Worm (Caenorhabditis elegans) whole organism, L1 larva: Measurements from ENCODE around the gene F15B9.11.

Source experiments
- C04F5.9 ChIP-seq: sonication (generic microtip); optimal IDR thresholded peaks from 2 replicates; lab custom pipeline; 2016; ENCODE audit warnings: missing genetic modification characterization, missing compliant biosample characterization
- aly-2 ChIP-seq: fragments of 150-350 bp; optimal IDR thresholded peaks from 2 replicates; lab custom pipeline; 2014; ENCODE audit warnings: missing biosample characterization, missing genetic modification characterization
- ama-1 ChIP-seq: fragments of 150-350 bp; optimal IDR thresholded peaks from 2 replicates; lab custom pipeline; 2014
- blmp-1 ChIP-seq: fragments of 150-350 bp; optimal IDR thresholded peaks from 2 replicates; lab custom pipeline; 2014; ENCODE audit warnings: missing biosample characterization, missing genetic modification characterization
- ceh-8 ChIP-seq: fragments of 200-800 bp; sonication (Bioruptor generic); optimal IDR thresholded peaks from 2 replicates; lab custom pipeline; 2018; ENCODE audit warnings: mild to moderate bottlenecking, missing genetic modification characterization, moderate library complexity, missing compliant biosample characterization
- ces-1 ChIP-seq: fragments of 150-350 bp; optimal IDR thresholded peaks from 2 replicates; lab custom pipeline; 2014; ENCODE audit warnings: missing biosample characterization, missing genetic modification reagents, missing genetic modification characterization
- dsc-1 ChIP-seq: sonication (generic microtip); optimal IDR thresholded peaks from 2 replicates; lab custom pipeline; 2016; ENCODE audit warnings: mild to moderate bottlenecking, missing genetic modification characterization, missing compliant biosample characterization
- efl-1 ChIP-seq, 4 experiments: fragments of 150-350 bp; optimal IDR thresholded peaks in 3 of 4; peaks in 1 of 4; 1 replicate in 1 of 4; 2 replicates in 3 of 4; lab custom pipeline; 2014; ENCODE audit warnings: missing biosample characterization in 2 of 4, missing genetic modification characterization in 2 of 4, missing genetic modification reagents in 2 of 4
- efl-3 ChIP-seq: fragments of 200-800 bp; sonication (Bioruptor generic); optimal IDR thresholded peaks from 2 replicates; lab custom pipeline; 2018; ENCODE audit warnings: mild to moderate bottlenecking, missing genetic modification characterization, missing compliant biosample characterization
- egl-13 ChIP-seq: sonication (generic microtip); optimal IDR thresholded peaks from 2 replicates; lab custom pipeline; 2016; ENCODE audit warnings: missing genotype, missing genetic modification reagents, missing genetic modification characterization, missing compliant biosample characterization
- elt-3 ChIP-seq, 6 experiments: fragments of 150-350 bp in 1 of 6; sonication (generic microtip); optimal IDR thresholded peaks; 2 replicates each; lab custom pipeline; 2017 to 2018; ENCODE audit warnings: missing biosample characterization in 6 of 6, missing genetic modification characterization in 6 of 6, inconsistent platforms in 1 of 6
- ets-5 ChIP-seq: fragments of 200-800 bp; sonication (Bioruptor generic); IDR thresholded peaks from 2 replicates; pipeline ENCODE4 v1.3.6; 2022; ENCODE audit warnings: missing genetic modification characterization, missing compliant biosample characterization
- fkh-4 ChIP-seq: sonication (generic microtip); optimal IDR thresholded peaks from 2 replicates; lab custom pipeline; 2016; ENCODE audit warnings: missing compliant biosample characterization, missing genetic modification characterization, borderline replicate concordance
- fkh-8 ChIP-seq: sonication (generic microtip); optimal IDR thresholded peaks from 2 replicates; lab custom pipeline; 2016; ENCODE audit warnings: mild to moderate bottlenecking, missing genetic modification characterization, missing compliant biosample characterization
- hlh-17 ChIP-seq: fragments of 200-800 bp; sonication (Bioruptor generic); optimal IDR thresholded peaks from 2 replicates; lab custom pipeline; 2018; ENCODE audit warnings: missing genetic modification characterization, mild to moderate bottlenecking, missing compliant biosample characterization, moderate library complexity, borderline replicate concordance
- hlh-4 ChIP-seq: sonication (generic microtip); optimal IDR thresholded peaks from 2 replicates; lab custom pipeline; 2016; ENCODE audit warnings: mild to moderate bottlenecking, missing genetic modification characterization, missing compliant biosample characterization
- lin-13 ChIP-seq: fragments of 150-350 bp; optimal IDR thresholded peaks from 2 replicates; lab custom pipeline; 2014; ENCODE audit warnings: missing biosample characterization, missing genetic modification reagents, missing genetic modification characterization
- lin-15B ChIP-seq: fragments of 150-350 bp; sonication (generic microtip); optimal IDR thresholded peaks from 3 replicates; lab custom pipeline; 2014; ENCODE audit warnings: missing biosample characterization, missing genetic modification characterization
- lir-3 ChIP-seq: sonication (generic microtip); optimal IDR thresholded peaks from 2 replicates; lab custom pipeline; 2016; ENCODE audit warnings: mild to moderate bottlenecking, missing genetic modification characterization, moderate library complexity, missing compliant biosample characterization; ENCODE audit not compliant: poor library complexity
- lsy-2 ChIP-seq, 2 experiments: fragments of 150-350 bp; optimal IDR thresholded peaks; 2 replicates each; lab custom pipeline; 2014; ENCODE audit warnings: missing biosample characterization in 2 of 2, missing genetic modification characterization in 2 of 2
- mdl-1 ChIP-seq, 2 experiments: fragments of 150-350 bp; optimal IDR thresholded peaks; 2 replicates each; lab custom pipeline; 2014 to 2017; ENCODE audit warnings: missing biosample characterization in 2 of 2, missing genetic modification characterization in 2 of 2, inconsistent platforms in 1 of 2
- mef-2 ChIP-seq: fragments of 150-350 bp; optimal IDR thresholded peaks from 2 replicates; lab custom pipeline; 2014; ENCODE audit warnings: missing biosample characterization, missing genetic modification characterization
- mep-1 ChIP-seq: fragments of 150-350 bp; optimal IDR thresholded peaks from 2 replicates; lab custom pipeline; 2014; ENCODE audit warnings: missing biosample characterization, missing genetic modification characterization
- nhr-20 ChIP-seq: sonication (generic microtip); optimal IDR thresholded peaks from 2 replicates; lab custom pipeline; 2016; ENCODE audit warnings: mild to moderate bottlenecking, missing genetic modification characterization, missing compliant biosample characterization
- nhr-71 ChIP-seq: sonication (generic microtip); optimal IDR thresholded peaks from 2 replicates; lab custom pipeline; 2016; ENCODE audit warnings: mild to moderate bottlenecking, missing genetic modification characterization, moderate library complexity, missing compliant biosample characterization
- nhr-76 ChIP-seq: sonication (generic microtip); optimal IDR thresholded peaks from 2 replicates; lab custom pipeline; 2017; ENCODE audit warnings: missing biosample characterization, missing genetic modification characterization
- nhr-85 ChIP-seq: sonication (generic microtip); peaks from one replicate; lab custom pipeline; 2016; ENCODE audit warnings: missing genetic modification characterization, inconsistent platforms, missing compliant biosample characterization
- nhr-90 ChIP-seq: sonication (generic microtip); optimal IDR thresholded peaks from 2 replicates; lab custom pipeline; 2016; ENCODE audit warnings: mild to moderate bottlenecking, missing genetic modification characterization, missing compliant biosample characterization; ENCODE audit not compliant: poor library complexity
- pqm-1 ChIP-seq: sonication (generic microtip); optimal IDR thresholded peaks from 3 replicates; lab custom pipeline; 2017; ENCODE audit warnings: missing biosample characterization, missing genetic modification characterization
- rnt-1 ChIP-seq: sonication (generic microtip); optimal IDR thresholded peaks from 2 replicates; lab custom pipeline; 2016; ENCODE audit warnings: mild to moderate bottlenecking, missing genetic modification characterization, moderate library complexity, missing compliant biosample characterization
- skn-1 ChIP-seq: fragments of 150-350 bp; optimal IDR thresholded peaks from 2 replicates; lab custom pipeline; 2014; ENCODE audit warnings: missing biosample characterization, missing genetic modification characterization
- snu-23 ChIP-seq: sonication (generic microtip); optimal IDR thresholded peaks from 2 replicates; lab custom pipeline; 2016; ENCODE audit warnings: missing genetic modification characterization, missing compliant biosample characterization
- sox-4 ChIP-seq: sonication (generic microtip); optimal IDR thresholded peaks from 2 replicates; lab custom pipeline; 2016; ENCODE audit warnings: missing genetic modification characterization, missing compliant biosample characterization
- sptf-1 ChIP-seq: fragments of 150-350 bp; optimal IDR thresholded peaks from 2 replicates; lab custom pipeline; 2014; ENCODE audit warnings: missing biosample characterization, missing genetic modification characterization
- tbx-2 ChIP-seq: sonication (generic microtip); optimal IDR thresholded peaks from 2 replicates; lab custom pipeline; 2016; ENCODE audit warnings: missing genetic modification characterization, missing compliant biosample characterization
- tlp-1 ChIP-seq: fragments of 150-350 bp; optimal IDR thresholded peaks from 2 replicates; lab custom pipeline; 2014; ENCODE audit warnings: missing biosample characterization, missing genetic modification characterization
- unc-130 ChIP-seq: fragments of 150-350 bp; optimal IDR thresholded peaks from 2 replicates; lab custom pipeline; 2017; ENCODE audit warnings: missing biosample characterization, missing genetic modification characterization, inconsistent platforms
- unc-86 ChIP-seq: sonication (generic microtip); optimal IDR thresholded peaks from 2 replicates; lab custom pipeline; 2016; ENCODE audit warnings: missing genetic modification characterization, missing compliant biosample characterization
- unc-98 ChIP-seq: fragments of 200-800 bp; sonication (Bioruptor generic); IDR thresholded peaks from 2 replicates; pipeline ENCODE4 v1.3.6; 2022; ENCODE audit warnings: missing genetic modification characterization, missing compliant biosample characterization
- xbp-1 ChIP-seq: sonication (generic microtip); optimal IDR thresholded peaks from 2 replicates; lab custom pipeline; 2016; ENCODE audit warnings: missing genetic modification characterization, missing compliant biosample characterization
- ztf-11 ChIP-seq, 2 experiments: sonication (generic microtip); optimal IDR thresholded peaks; 2 replicates each; lab custom pipeline; 2016 to 2017; ENCODE audit warnings: missing genetic modification characterization in 2 of 2, missing biosample characterization in 1 of 2, missing compliant biosample characterization in 1 of 2
- ztf-4 ChIP-seq: fragments of 150-350 bp; optimal IDR thresholded peaks from 2 replicates; lab custom pipeline; 2014; ENCODE audit warnings: missing biosample characterization, missing genetic modification characterization

Gene F15B9.11

DNA sequence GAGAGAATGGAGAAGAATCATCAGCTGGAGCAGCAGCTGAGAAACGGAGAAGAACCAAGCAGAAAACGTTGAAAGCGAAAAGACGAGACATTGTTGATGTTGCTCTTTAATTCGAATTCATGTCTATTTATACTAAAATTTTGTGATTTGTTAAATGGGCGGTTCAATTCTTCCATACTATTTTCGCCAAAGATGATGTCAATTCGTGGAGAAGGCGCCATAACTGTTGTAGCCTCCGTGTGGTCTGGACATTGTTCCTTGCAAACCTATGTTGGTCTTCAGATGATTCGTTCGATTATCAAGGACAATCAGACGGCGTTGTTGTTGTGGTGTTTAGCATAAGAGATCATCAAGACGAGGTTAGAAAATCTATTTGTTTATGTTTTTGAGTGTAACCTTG is 4.7 kb upstream of the F15B9.11 start, which contains the start of gene far-3:
Gene far-3, minus strand, starts transcription at position 101 of the 400 bp plus-strand sequence.
- TF ChIP-seq ces-1 (no peak), ztf-11 (tag; optimal IDR thresholded peaks at IDR 0.05; lab: Kevin White, UChicago) (no peak)

DNA sequence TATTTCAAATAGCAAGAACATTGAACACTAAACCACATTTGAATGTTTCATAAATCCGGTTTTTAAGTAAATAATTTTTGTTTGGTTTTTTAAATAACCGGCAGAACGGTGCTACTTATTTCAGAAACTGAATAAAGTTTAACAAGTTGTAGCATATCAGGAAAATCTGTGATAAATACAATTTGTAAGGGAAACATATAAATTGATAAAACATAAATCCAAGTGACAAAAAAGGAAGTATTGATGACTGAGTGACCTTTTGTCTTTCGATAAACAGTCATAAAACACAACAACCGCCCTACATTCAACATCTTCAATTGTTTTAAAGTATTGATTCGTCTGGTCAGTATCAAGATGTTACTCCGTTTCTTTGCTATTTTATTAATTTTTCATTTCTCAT is 2.6 kb upstream of the F15B9.11 start, which contains the start of gene far-5:
Gene far-5, plus strand, starts transcription at position 301 of the 400 bp plus-strand sequence.
- TF ChIP-seq mep-1 (tag; lab: Kevin White, UChicago) (no peak), elt-3 (tag; optimal IDR thresholded peaks at IDR 0.05; lab: Kevin White, UChicago) (peak in 1 of 6 experiments; percentile 29), unc-130 (tag; lab: Kevin White, UChicago) (no peak), mef-2 (tag; lab: Kevin White, UChicago) (no peak), dsc-1 (no peak), sox-4 (tag; lab: Kevin White, UChicago) (no peak), hlh-4 (tag; lab: Kevin White, UChicago) (no peak), nhr-20 (tag; lab: Kevin White, UChicago) (no peak), lsy-2 (tag; optimal IDR thresholded peaks at IDR 0.05; lab: Kevin White, UChicago) (no peak), lin-13 (GFP tag; lab: Kevin White, UChicago) (no peak), blmp-1 (peak; percentile 30)

- TF ChIP-seq aly-2 (tag; lab: Kevin White, UChicago) (no peak), unc-130 (tag; lab: Kevin White, UChicago) (no peak), efl-1 (optimal IDR thresholded peaks at IDR 0.05; lab: Kevin White, UChicago) (no peak), efl-1 (GFP tag; optimal IDR thresholded peaks at IDR 0.05 in 1 of 2; lab: Kevin White, UChicago) (no peak), nhr-85 (peak; percentile 42), C04F5.9 (tag; lab: Kevin White, UChicago) (no peak)
Measured at ce11 chrV:12988256-12988655, 4.4 kb downstream of the F15B9.11 start, which contains the start of gene F15B9.8. Gene F15B9.8, plus strand, starts transcription at chrV:12988556.

DNA sequence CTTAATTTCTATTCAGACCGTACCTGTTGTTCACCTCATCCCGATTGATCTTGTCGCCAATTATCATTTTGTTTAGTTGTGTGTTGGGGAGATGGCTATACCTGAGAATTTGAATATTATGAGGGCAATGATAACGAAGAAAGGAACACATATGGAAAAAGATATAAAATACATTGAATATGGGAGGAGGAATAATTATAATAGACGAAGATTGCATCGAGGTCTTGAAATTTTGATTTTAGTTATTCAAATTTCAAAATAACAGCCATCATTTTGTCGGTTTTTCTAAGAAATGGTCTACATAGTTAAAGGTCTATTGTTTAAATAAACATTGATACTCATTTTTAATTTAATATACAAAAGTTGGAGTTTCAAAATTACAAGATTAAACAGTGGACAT is 5.6 kb downstream of the F15B9.11 start, which contains the start of gene shw-3:
Gene shw-3, minus strand, starts transcription at position 101 of the 400 bp plus-strand sequence.
- no peak for TF ChIP-seq tlp-1 (tag; lab: Kevin White, UChicago)
- TF ChIP-seq snu-23 (GFP tag; lab: Kevin White, UChicago), result no peak
- TF ChIP-seq nhr-76 (tag; lab: Kevin White, UChicago), result no peak
- TF ChIP-seq, all 84 proteins: peak for 0

- TF ChIP-seq skn-1 (tag; lab: Kevin White, UChicago) (no peak), ama-1 (lab: Kevin White, UChicago) (no peak)
Measured at ce11 chrV:12974047-12974446, 18.6 kb downstream of the F15B9.11 start.

DNA sequence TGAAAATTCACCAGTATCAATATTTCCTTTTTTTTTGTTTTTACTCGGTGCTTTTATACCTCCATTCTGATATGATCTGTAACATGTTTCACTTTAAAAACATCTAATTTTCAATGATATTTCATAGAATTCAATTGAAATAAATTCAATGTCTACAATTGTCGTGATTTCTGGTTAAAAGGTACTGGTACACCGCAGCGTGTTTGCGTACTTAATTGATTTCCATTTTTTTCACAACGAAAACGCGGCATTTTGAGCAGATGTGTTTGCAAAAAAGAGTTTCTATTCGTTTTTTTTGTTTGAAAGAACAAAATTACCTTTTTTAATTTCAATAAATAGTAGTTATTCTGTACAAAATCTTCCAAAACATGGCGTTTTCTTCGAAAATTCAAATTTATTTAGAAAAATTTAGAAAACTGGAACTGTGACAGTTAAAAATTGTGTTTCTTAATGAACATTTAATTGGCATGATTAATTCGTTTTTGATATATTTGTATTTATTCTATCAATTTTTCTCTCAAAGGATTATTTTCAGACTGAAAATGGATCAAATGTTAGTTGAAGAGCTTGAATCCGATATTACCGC is 22.0 kb downstream of the F15B9.11 start, which contains the start of gene pnn-1:
Gene pnn-1, plus strand, starts transcription at position 536 of the 586 bp plus-strand sequence.
- TF ChIP-seq skn-1 (tag; lab: Kevin White, UChicago), result no peak
- no peak for TF ChIP-seq egl-13 (tag; lab: Kevin White, UChicago)
- TF ChIP-seq fkh-4 (tag; lab: Kevin White, UChicago), result no peak
- peak; percentile 12 for TF ChIP-seq tbx-2 (tag; lab: Kevin White, UChicago)
- peak; percentile 45 for TF ChIP-seq snu-23 (GFP tag; lab: Kevin White, UChicago)
- no peak for TF ChIP-seq hlh-17 (GFP tag; lab: Kevin White, UChicago)
- no peak for TF ChIP-seq lin-15B (tag; lab: Kevin White, UChicago)
- TF ChIP-seq C04F5.9 (tag; lab: Kevin White, UChicago), result no peak
- TF ChIP-seq ceh-8 (GFP tag; lab: Kevin White, UChicago), result no peak
- TF ChIP-seq nhr-76 (tag; lab: Kevin White, UChicago), result no peak
- TF ChIP-seq unc-86, result no peak
- TF ChIP-seq unc-98 (GFP tag; lab: Robert Waterston, UW), result no peak
- TF ChIP-seq xbp-1 (tag; lab: Kevin White, UChicago), result peak; percentile 31
- TF ChIP-seq lir-3, result no peak
- TF ChIP-seq nhr-71, result peak; percentile 44
- TF ChIP-seq rnt-1, result no peak
- TF ChIP-seq pqm-1 (tag; lab: Kevin White, UChicago), result no peak
- no peak for TF ChIP-seq sptf-1 (tag; lab: Kevin White, UChicago)
- no peak for TF ChIP-seq ztf-4 (tag; lab: Kevin White, UChicago)
- TF ChIP-seq mep-1 (tag; lab: Kevin White, UChicago), result peak; percentile 58
- TF ChIP-seq ztf-11 (tag; optimal IDR thresholded peaks at IDR 0.05; lab: Kevin White, UChicago), result no peak
- TF ChIP-seq fkh-8 (tag; lab: Kevin White, UChicago), result no peak
- no peak for TF ChIP-seq nhr-90 (tag; lab: Kevin White, UChicago)
- TF ChIP-seq mdl-1 (tag; optimal IDR thresholded peaks at IDR 0.05; lab: Kevin White, UChicago), result no peak
- TF ChIP-seq efl-3 (GFP tag; lab: Kevin White, UChicago), result no peak
- no peak for TF ChIP-seq ets-5 (GFP tag; lab: Robert Waterston, UW)
